Fruit fly (Drosophila melanogaster): ENCODE results near the gene CG13771.

The CG13771 gene

dm6 chr2L:6698387-6698786, 35.0 kb upstream of the CG13771 start (continued):
- TF ChIP-seq Jarid2 (GFP tag; optimal IDR thresholded peaks at IDR 0.05) (no peak), CG13424 (tag; optimal IDR thresholded peaks at IDR 0.05) (peak; percentile 35), CG10431 (GFP tag; optimal IDR thresholded peaks at IDR 0.05) (no peak), CG12236 (GFP tag; optimal IDR thresholded peaks at IDR 0.05) (peak; percentile 21), NfI (GFP tag; optimal IDR thresholded peaks at IDR 0.05) (peak; percentile 27), CG4404 (GFP tag; IDR thresholded peaks at IDR 0.05) (peak; percentile 56), Hr3 (GFP tag; optimal IDR thresholded peaks at IDR 0.05) (peak; percentile 29), CG33213 (GFP tag; optimal IDR thresholded peaks at IDR 0.05) (peak; percentile 12), chn (GFP tag; optimal IDR thresholded peaks at IDR 0.05) (peak; percentile 42), ap (GFP tag; IDR thresholded peaks at IDR 0.05) (peak; percentile 31; the same call in 1 of the 2 replicates), ken (GFP tag; IDR thresholded peaks at IDR 0.05) (peak; percentile 33; the same call in 1 of the 3 replicates), CG18476 (GFP tag; optimal IDR thresholded peaks at IDR 0.05) (peak; percentile 4), CG12942 (GFP tag; optimal IDR thresholded peaks at IDR 0.05) (peak; percentile 2), CG2120 (GFP tag; optimal IDR thresholded peaks at IDR 0.05) (peak; percentile 47), Meics (GFP tag; optimal IDR thresholded peaks at IDR 0.05) (peak; percentile 27), p53 (GFP tag; optimal IDR thresholded peaks at IDR 0.05) (no peak), CG31365 (tag; optimal IDR thresholded peaks at IDR 0.05) (no peak), CG7357 (GFP tag; IDR thresholded peaks at IDR 0.05) (0 out of 3 replicates have a peak, but pooled peaks have one; percentile 12), D (optimal IDR thresholded peaks at IDR 0.05) (no peak), D (GFP tag; optimal IDR thresholded peaks at IDR 0.05) (peak; percentile 30), Fer1 (GFP tag; optimal IDR thresholded peaks at IDR 0.05) (peak; percentile 2), tap (tag; optimal IDR thresholded peaks at IDR 0.05) (peak; percentile 37), kni (GFP tag; optimal IDR thresholded peaks at IDR 0.05) (no peak), hth (optimal IDR thresholded peaks at IDR 0.05) (no peak), BtbVII (GFP tag; optimal IDR thresholded peaks at IDR 0.05) (no peak), CG17328 (GFP tag; IDR thresholded peaks at IDR 0.05) (peak; percentile 75), maf-S (GFP tag; optimal IDR thresholded peaks at IDR 0.05) (no peak), CG6689 (GFP tag; IDR thresholded peaks at IDR 0.05) (peak; percentile 43; the same call in 1 of the 2 replicates), CG14710 (tag; optimal IDR thresholded peaks at IDR 0.05) (peak; percentile 29), onecut (GFP tag; IDR thresholded peaks at IDR 0.05) (no peak), CG4360 (GFP tag; IDR thresholded peaks at IDR 0.05) (no peak), zfh2 (GFP tag; optimal IDR thresholded peaks at IDR 0.05) (peak; percentile 1), salm (tag; optimal IDR thresholded peaks at IDR 0.05) (no peak), grn (GFP tag; optimal IDR thresholded peaks at IDR 0.05) (no peak), CG11247 (GFP tag; IDR thresholded peaks at IDR 0.05) (0 out of 2 replicates have a peak, but pooled peaks have one; percentile 34), H15 (GFP tag; IDR thresholded peaks at IDR 0.05) (no peak), CG10959 (GFP tag; IDR thresholded peaks at IDR 0.05) (no peak), ara (GFP tag; IDR thresholded peaks at IDR 0.05) (peak; percentile 58; the same call in 1 of the 2 replicates), ci (GFP tag; IDR thresholded peaks at IDR 0.05) (peak; percentile 67), CG6175 (GFP tag; IDR thresholded peaks at IDR 0.05) (0 out of 3 replicates have a peak, but pooled peaks have one; percentile 20), sim (GFP tag; IDR thresholded peaks at IDR 0.05) (no peak), al (GFP tag; IDR thresholded peaks at IDR 0.05) (no peak), chif (GFP tag; optimal IDR thresholded peaks at IDR 0.05) (peak; percentile 14 to 57), Antp (GFP tag; optimal IDR thresholded peaks at IDR 0.05) (peak; percentile 9), HHEX (GFP tag; optimal IDR thresholded peaks at IDR 0.05) (peak; percentile 6), CG4820 (GFP tag; optimal IDR thresholded peaks at IDR 0.05) (peak; percentile 36), lab (GFP tag; optimal IDR thresholded peaks at IDR 0.05) (peak; percentile 48), CG1832 (GFP tag; optimal IDR thresholded peaks at IDR 0.05) (no peak), CG31441 (GFP tag; IDR thresholded peaks at IDR 0.05) (peak; percentile 62), slou (GFP tag; optimal IDR thresholded peaks at IDR 0.05) (no peak), CG30403 (GFP tag; optimal IDR thresholded peaks at IDR 0.05) (peak; percentile 49), CG10267 (tag; optimal IDR thresholded peaks at IDR 0.05) (peak; percentile 18)
